Fruit fly (Drosophila melanogaster): ENCODE data around the gene CG10237.

CG10237 gene

DNA sequence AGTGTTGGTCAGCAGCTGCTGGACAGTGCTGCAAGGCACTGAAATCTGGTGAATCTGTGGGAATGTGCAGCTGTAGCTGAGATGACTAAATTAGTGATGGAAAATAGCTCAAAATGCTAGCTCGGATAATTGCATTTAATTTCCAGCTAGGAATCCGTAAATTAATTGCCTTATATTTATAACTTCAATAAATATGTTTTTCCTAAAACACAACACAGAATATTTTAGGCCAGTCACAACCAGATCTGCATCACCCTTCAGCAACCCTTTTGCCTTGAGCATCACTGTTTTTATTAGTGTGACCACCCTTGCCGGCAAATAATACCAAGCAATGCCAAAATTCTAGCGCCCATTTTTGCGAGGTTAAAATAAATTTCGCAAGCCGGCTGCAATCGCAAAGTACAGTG is 2.2 kb upstream of the CG10237 start, which contains the start of gene Hs2st (continued):
- TF ChIP-seq zen2 (GFP tag; IDR thresholded peaks at IDR 0.05; ENCODE audit: partially characterized antibody) (no peak), CG2202 (tag; optimal IDR thresholded peaks at IDR 0.05) (peak; percentile 81), Fer1 (GFP tag; optimal IDR thresholded peaks at IDR 0.05) (peak; percentile 93), Dref (GFP tag; IDR thresholded peaks at IDR 0.05) (peak; percentile 44; the same call in 1 of the 2 replicates), CG15011 (GFP tag; optimal IDR thresholded peaks at IDR 0.05) (peak; percentile 80), Hr3 (GFP tag; optimal IDR thresholded peaks at IDR 0.05) (peak; percentile 97), CG7556 (GFP tag; optimal IDR thresholded peaks at IDR 0.05) (peak; percentile 88), Ada2b (GFP tag; IDR thresholded peaks at IDR 0.05) (peak; percentile 90), schlank (tag; optimal IDR thresholded peaks at IDR 0.05) (peak; percentile 78), CG2120 (GFP tag; optimal IDR thresholded peaks at IDR 0.05) (peak; percentile 98), Gug (GFP tag; IDR thresholded peaks at IDR 0.05) (peak; percentile 93), stc (GFP tag; IDR thresholded peaks at IDR 0.05) (peak; percentile 81), CG9215 (GFP tag; IDR thresholded peaks at IDR 0.05) (peak; percentile 96), ind (GFP tag; optimal IDR thresholded peaks at IDR 0.05) (peak; percentile 97), fru (optimal IDR thresholded peaks at IDR 0.05) (no peak), ttk (GFP tag; IDR thresholded peaks at IDR 0.05) (peak; percentile 86), bsh (GFP tag; optimal IDR thresholded peaks at IDR 0.05) (peak; percentile 34 to 86), NFAT (GFP tag; IDR thresholded peaks at IDR 0.05) (peak; percentile 93), HLH4C (GFP tag; IDR thresholded peaks at IDR 0.05; ENCODE audit: partially characterized antibody) (no peak), ranshi (GFP tag; IDR thresholded peaks at IDR 0.05) (peak; percentile 96), scrt (GFP tag; optimal IDR thresholded peaks at IDR 0.05) (no peak), vfl (GFP tag; optimal IDR thresholded peaks at IDR 0.05) (peak; percentile 95), dysf (GFP tag; IDR thresholded peaks at IDR 0.05) (peak; percentile 94), CTCF (GFP tag; optimal IDR thresholded peaks at IDR 0.05) (peak; percentile 28), pfk (GFP tag; optimal IDR thresholded peaks at IDR 0.05) (peak; percentile 34), crp (GFP tag; optimal IDR thresholded peaks at IDR 0.05) (peak; percentile 50 to 85), CG3163 (GFP tag; optimal IDR thresholded peaks at IDR 0.05) (peak; percentile 77), sd (tag; optimal IDR thresholded peaks at IDR 0.05) (peak; percentile 98), Atf3 (GFP tag; optimal IDR thresholded peaks at IDR 0.05) (peak; percentile 94), pan (optimal IDR thresholded peaks at IDR 0.05) (no peak), pan (GFP tag; optimal IDR thresholded peaks at IDR 0.05 in 1 of 2, IDR thresholded peaks at IDR 0.05 in 1 of 2) (peak in 1 of 2 experiments; percentile 93), CG6689 (GFP tag; IDR thresholded peaks at IDR 0.05) (peak; percentile 91), sima (GFP tag; optimal IDR thresholded peaks at IDR 0.05) (peak; percentile 79), Hr51 (GFP tag; optimal IDR thresholded peaks at IDR 0.05) (peak; percentile 87 to 97), CG14667 (GFP tag; IDR thresholded peaks at IDR 0.05) (peak; percentile 92), prd (optimal IDR thresholded peaks at IDR 0.05) (no peak), prd (GFP tag; IDR thresholded peaks at IDR 0.05) (peak; percentile 97), ato (GFP tag; IDR thresholded peaks at IDR 0.05; ENCODE audit: partially characterized antibody) (no peak; the same call in 1 of the 2 replicates), CG8388 (GFP tag; optimal IDR thresholded peaks at IDR 0.05) (peak; percentile 85), Awh (GFP tag; IDR thresholded peaks at IDR 0.05) (peak; percentile 79), peb (GFP tag; IDR thresholded peaks at IDR 0.05) (peak; percentile 86), CG6175 (GFP tag; IDR thresholded peaks at IDR 0.05) (peak; percentile 88), CG10209 (GFP tag; optimal IDR thresholded peaks at IDR 0.05) (peak; percentile 94), CG2875 (GFP tag; optimal IDR thresholded peaks at IDR 0.05) (peak; percentile 81), CG12659 (GFP tag; optimal IDR thresholded peaks at IDR 0.05) (peak; percentile 95), Atf6 (GFP tag; IDR thresholded peaks at IDR 0.05) (peak; percentile 90), Myb (GFP tag; optimal IDR thresholded peaks at IDR 0.05) (peak; percentile 85), CG18599 (GFP tag; optimal IDR thresholded peaks at IDR 0.05) (peak; percentile 91), sisA (GFP tag; IDR thresholded peaks at IDR 0.05) (peak; percentile 96), Asciz (GFP tag; optimal IDR thresholded peaks at IDR 0.05) (peak; percentile 62), D19A (tag; optimal IDR thresholded peaks at IDR 0.05) (peak; percentile 66), Scr (GFP tag; IDR thresholded peaks at IDR 0.05; ENCODE audit: partially characterized antibody) (peak; percentile 59)
